Fruit fly (Drosophila melanogaster): ENCODE results near the gene Nedd8.

Gene Nedd8

DNA sequence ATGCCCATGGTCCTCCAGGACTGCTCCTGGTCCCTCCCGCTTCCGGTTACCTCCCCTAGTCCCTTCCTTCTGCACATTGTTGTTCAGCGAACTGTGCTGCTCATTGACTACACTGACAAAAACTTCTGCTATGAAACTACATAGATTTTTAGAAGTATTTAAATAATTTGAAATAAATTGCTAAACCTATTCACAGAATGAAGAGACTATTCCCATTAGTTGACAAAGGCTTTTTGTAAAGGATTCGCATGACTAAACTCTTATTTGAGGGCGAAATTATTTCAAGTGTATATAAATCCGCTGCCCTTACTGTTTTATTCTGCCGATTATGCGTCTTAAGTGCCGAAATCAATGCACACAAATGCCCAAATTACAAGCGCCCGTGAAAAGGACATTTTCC is 30.4 kb downstream of the Nedd8 start (continued):
- TF ChIP-seq Hr51 (GFP tag; optimal IDR thresholded peaks at IDR 0.05) (peak; percentile 4 to 34), zfh1 (GFP tag; IDR thresholded peaks at IDR 0.05) (peak; percentile 67), nom (GFP tag; optimal IDR thresholded peaks at IDR 0.05) (no peak), run (tag; optimal IDR thresholded peaks at IDR 0.05) (no peak), ranshi (GFP tag; IDR thresholded peaks at IDR 0.05) (no peak), Ptx1 (GFP tag; IDR thresholded peaks at IDR 0.05) (no peak; the same call in 1 of the 2 replicates), CG10274 (GFP tag; optimal IDR thresholded peaks at IDR 0.05) (no peak), pros (GFP tag; optimal IDR thresholded peaks at IDR 0.05) (peak; percentile 44), Side (GFP tag; optimal IDR thresholded peaks at IDR 0.05) (no peak), Mad (GFP tag; optimal IDR thresholded peaks at IDR 0.05) (no peak), nau (GFP tag; optimal IDR thresholded peaks at IDR 0.05) (no peak), jumu (GFP tag; optimal IDR thresholded peaks at IDR 0.05) (peak; percentile 22), lbe (GFP tag; optimal IDR thresholded peaks at IDR 0.05) (no peak), lab (GFP tag; optimal IDR thresholded peaks at IDR 0.05) (no peak), fd96Cb (tag; optimal IDR thresholded peaks at IDR 0.05) (peak; percentile 57), CG5953 (GFP tag; IDR thresholded peaks at IDR 0.05) (no peak), CG13296 (GFP tag; optimal IDR thresholded peaks at IDR 0.05) (no peak), en (GFP tag; optimal IDR thresholded peaks at IDR 0.05) (no peak), HLHmδ (GFP tag; optimal IDR thresholded peaks at IDR 0.05) (no peak), CG12071 (GFP tag; optimal IDR thresholded peaks at IDR 0.05) (no peak), sima (GFP tag; optimal IDR thresholded peaks at IDR 0.05) (no peak), lov (optimal IDR thresholded peaks at IDR 0.05) (no peak), lov (GFP tag; IDR thresholded peaks at IDR 0.05) (0 out of 3 replicates have a peak, but pooled peaks have one; percentile 54), salm (tag; optimal IDR thresholded peaks at IDR 0.05) (peak; percentile 15), Deaf1 (tag; optimal IDR thresholded peaks at IDR 0.05) (no peak), CG32532 (GFP tag; IDR thresholded peaks at IDR 0.05) (no peak), CG15269 (tag; optimal IDR thresholded peaks at IDR 0.05) (peak; percentile 34), Sry-β (GFP tag; optimal IDR thresholded peaks at IDR 0.05) (peak; percentile 37), Med (GFP tag) (peak; percentile 81), CG11504 (tag; optimal IDR thresholded peaks at IDR 0.05) (peak; percentile 67), CG9876 (GFP tag; optimal IDR thresholded peaks at IDR 0.05) (no peak), BEAF-32 (GFP tag; optimal IDR thresholded peaks at IDR 0.05) (no peak), CG30431 (GFP tag; optimal IDR thresholded peaks at IDR 0.05) (peak; percentile 60), dimm (GFP tag; IDR thresholded peaks at IDR 0.05) (no peak), schlank (tag; optimal IDR thresholded peaks at IDR 0.05) (no peak), sisA (GFP tag; IDR thresholded peaks at IDR 0.05) (peak; percentile 43; the same call in 1 of the 2 replicates), inv (GFP tag; IDR thresholded peaks at IDR 0.05; ENCODE audit: partially characterized antibody) (no peak), CG2199 (GFP tag; IDR thresholded peaks at IDR 0.05) (0 out of 3 replicates have a peak, but pooled peaks have one; percentile 25), NC2α (GFP tag; optimal IDR thresholded peaks at IDR 0.05) (peak; percentile 11), CG9817 (tag; optimal IDR thresholded peaks at IDR 0.05) (no peak), dan (GFP tag; IDR thresholded peaks at IDR 0.05) (no peak), CG17361 (GFP tag; IDR thresholded peaks at IDR 0.05) (peak; percentile 64; the same call in 2 of the 3 replicates), chn (GFP tag; optimal IDR thresholded peaks at IDR 0.05) (peak; percentile 23), sr (GFP tag; IDR thresholded peaks at IDR 0.05) (no peak), Oli (tag; optimal IDR thresholded peaks at IDR 0.05) (peak; percentile 64), insv (GFP tag; optimal IDR thresholded peaks at IDR 0.05) (no peak), CG3407 (GFP tag; optimal IDR thresholded peaks at IDR 0.05) (peak; percentile 0), HLH4C (GFP tag; IDR thresholded peaks at IDR 0.05; ENCODE audit: partially characterized antibody) (no peak), CG15601 (tag; optimal IDR thresholded peaks at IDR 0.05) (peak; percentile 62), CHES-1-like (GFP tag; optimal IDR thresholded peaks at IDR 0.05) (no peak), her (GFP tag; optimal IDR thresholded peaks at IDR 0.05) (no peak)

Measured in whole organism, embryonic.